Fruit fly (Drosophila melanogaster): ENCODE measurements around the gene CG7568.
A peak's percentile ranks its signal among the peaks of the same experiment; 100 is the strongest.

CG7568 gene

dm6 chr3R:29625883-29626282 lies 25.2 kb upstream of the CG7568 start (continued):
- TF ChIP-seq CG16779 (tag; optimal IDR thresholded peaks at IDR 0.05) = no peak
- peak; percentile 40 for TF ChIP-seq CG10669 (GFP tag; optimal IDR thresholded peaks at IDR 0.05)
- TF ChIP-seq Eip78C (GFP tag) = peak; percentile 55
- no peak for TF ChIP-seq ss (GFP tag; optimal IDR thresholded peaks at IDR 0.05)
- peak; percentile 23 for TF ChIP-seq Sox102F (GFP tag; optimal IDR thresholded peaks at IDR 0.05)
- no peak for TF ChIP-seq CG6792 (GFP tag; optimal IDR thresholded peaks at IDR 0.05)
- no peak for TF ChIP-seq dac (GFP tag; optimal IDR thresholded peaks at IDR 0.05)
- TF ChIP-seq fd85E (GFP tag; optimal IDR thresholded peaks at IDR 0.05) = no peak
- 0 out of 3 replicates have a peak, but pooled peaks have one; percentile 36 for TF ChIP-seq eg (GFP tag; IDR thresholded peaks at IDR 0.05)
- TF ChIP-seq CG11902 (GFP tag; optimal IDR thresholded peaks at IDR 0.05) = no peak
- peak; percentile 19 for TF ChIP-seq Hr4 (GFP tag; optimal IDR thresholded peaks at IDR 0.05)

dm6 chr3R:29620712-29621479 lies 20.2 kb upstream of the CG7568 start:
- peak; percentile 20 for TF ChIP-seq fkh (GFP tag; optimal IDR thresholded peaks at IDR 0.05)
- no peak for TF ChIP-seq Ets21C (GFP tag; optimal IDR thresholded peaks at IDR 0.05)
- no peak for TF ChIP-seq spab (GFP tag; optimal IDR thresholded peaks at IDR 0.05)
- peak; percentile 50 for TF ChIP-seq vri (GFP tag; optimal IDR thresholded peaks at IDR 0.05)
- TF ChIP-seq Hr39 (GFP tag; optimal IDR thresholded peaks at IDR 0.05) = peak; percentile 2
- TF ChIP-seq svp (GFP tag) = peak; percentile 99
- TF ChIP-seq ss (GFP tag; optimal IDR thresholded peaks at IDR 0.05) = peak in 1 of 2 experiments; percentile 18
- TF ChIP-seq Ets96B (tag; optimal IDR thresholded peaks at IDR 0.05) = no peak
- TF ChIP-seq CG6276 (GFP tag; optimal IDR thresholded peaks at IDR 0.05) = no peak

dm6 chr3R:29618515-29619157 lies 18.0 kb upstream of the CG7568 start, which contains the start of gene CG1907:
Gene CG1907, plus strand, starts transcription at chr3R:29619065.
- TF ChIP-seq cyc (GFP tag; optimal IDR thresholded peaks at IDR 0.05) = peak; percentile 95
- peak; percentile 92 for TF ChIP-seq Blimp-1 (GFP tag; optimal IDR thresholded peaks at IDR 0.05)
- peak; percentile 98 for TF ChIP-seq CG3919 (GFP tag; optimal IDR thresholded peaks at IDR 0.05)
- peak; percentile 92 for TF ChIP-seq fd59A (GFP tag; optimal IDR thresholded peaks at IDR 0.05)
- peak; percentile 96 for TF ChIP-seq net (GFP tag; optimal IDR thresholded peaks at IDR 0.05)
- peak; percentile 98 for TF ChIP-seq Gug (GFP tag; IDR thresholded peaks at IDR 0.05)
- peak; percentile 98 for TF ChIP-seq CG8119 (GFP tag; IDR thresholded peaks at IDR 0.05)
- peak; percentile 93 for TF ChIP-seq Sox14 (GFP tag; optimal IDR thresholded peaks at IDR 0.05)
- peak; percentile 96 for TF ChIP-seq CG11294 (GFP tag; IDR thresholded peaks at IDR 0.05)
- peak; percentile 86 for TF ChIP-seq vri (GFP tag; optimal IDR thresholded peaks at IDR 0.05)
- TF ChIP-seq CG11902 (GFP tag; optimal IDR thresholded peaks at IDR 0.05) = peak; percentile 95
- peak; percentile 88 for TF ChIP-seq Eip93F (GFP tag; optimal IDR thresholded peaks at IDR 0.05)
- peak; percentile 93 for TF ChIP-seq dac (GFP tag; optimal IDR thresholded peaks at IDR 0.05)
- TF ChIP-seq Ets21C (GFP tag; optimal IDR thresholded peaks at IDR 0.05) = peak; percentile 85
- TF ChIP-seq CG10631 (GFP tag; optimal IDR thresholded peaks at IDR 0.05) = peak; percentile 98
- TF ChIP-seq CG7368 (GFP tag; optimal IDR thresholded peaks at IDR 0.05) = peak; percentile 94
- TF ChIP-seq Hr39 (GFP tag; optimal IDR thresholded peaks at IDR 0.05) = peak; percentile 91
- TF ChIP-seq svp (GFP tag) = peak; percentile 97
- TF ChIP-seq OdsH (GFP tag; optimal IDR thresholded peaks at IDR 0.05) = peak; percentile 97
- peak; percentile 84 to 96 for TF ChIP-seq salr (GFP tag; optimal IDR thresholded peaks at IDR 0.05)
- peak; percentile 95 for TF ChIP-seq CG10669 (GFP tag; optimal IDR thresholded peaks at IDR 0.05)
- TF ChIP-seq Eip78C (GFP tag) = peak; percentile 97
- peak; percentile 97 for TF ChIP-seq CG11762 (GFP tag; optimal IDR thresholded peaks at IDR 0.05; ENCODE audit: insufficient read depth)
- peak; percentile 95 for TF ChIP-seq CG9139 (GFP tag; optimal IDR thresholded peaks at IDR 0.05)
- peak; percentile 98 for TF ChIP-seq CG3032 (tag; optimal IDR thresholded peaks at IDR 0.05)
- peak; percentile 93 for TF ChIP-seq Sox102F (GFP tag; optimal IDR thresholded peaks at IDR 0.05)
- peak; percentile 98 for TF ChIP-seq Ets96B (tag; optimal IDR thresholded peaks at IDR 0.05)
- peak; percentile 96 for TF ChIP-seq CG6276 (GFP tag; optimal IDR thresholded peaks at IDR 0.05)
- TF ChIP-seq CG6163 (GFP tag; IDR thresholded peaks at IDR 0.05) = peak; percentile 99
- TF ChIP-seq pdm3 (GFP tag; optimal IDR thresholded peaks at IDR 0.05) = peak; percentile 90
- TF ChIP-seq CG6792 (GFP tag; optimal IDR thresholded peaks at IDR 0.05) = peak; percentile 97
- TF ChIP-seq CG4318 (GFP tag; optimal IDR thresholded peaks at IDR 0.05) = peak; percentile 93
- peak; percentile 98 for TF ChIP-seq achi (GFP tag; optimal IDR thresholded peaks at IDR 0.05)
- TF ChIP-seq fkh (GFP tag; optimal IDR thresholded peaks at IDR 0.05) = peak; percentile 88
- peak; percentile 91 for TF ChIP-seq CG31627 (GFP tag; optimal IDR thresholded peaks at IDR 0.05)
- TF ChIP-seq CG1621 (tag; optimal IDR thresholded peaks at IDR 0.05) = peak; percentile 93
- peak; percentile 96 for TF ChIP-seq CG8319 (GFP tag; optimal IDR thresholded peaks at IDR 0.05)

Data from whole organism, prepupa.